Fruit fly (Drosophila melanogaster) whole organism, embryonic: ENCODE measurements around the gene Rpp20.

Experiments
- Atf-2 ChIP-seq: fragments of 200-800 bp; sonication (Bioruptor generic); optimal IDR thresholded peaks from 2 replicates; lab custom pipeline; 2016; ENCODE audit warnings: missing biosample characterization, missing genetic modification characterization
- Bgb ChIP-seq: fragments of 200-800 bp; sonication (Bioruptor generic); IDR thresholded peaks from 2 replicates; pipeline ENCODE4 v1.3.6; 2022; ENCODE audit warnings: missing biosample characterization, missing genetic modification characterization; ENCODE audit not compliant: partially characterized antibody
- C15 ChIP-seq: fragments of 200-800 bp; sonication (Bioruptor generic); IDR thresholded peaks from 3 replicates; pipeline ENCODE4 v1.3.6; 2022; ENCODE audit warnings: missing biosample characterization, missing genetic modification characterization
- CG13287 ChIP-seq: fragments of 200-800 bp; sonication (Bioruptor generic); IDR thresholded peaks from 2 replicates; pipeline ENCODE4 v1.3.6; 2022; ENCODE audit warnings: missing biosample characterization, missing genetic modification characterization; ENCODE audit not compliant: partially characterized antibody
- CG14860 ChIP-seq: fragments of 200-800 bp; sonication (Bioruptor generic); IDR thresholded peaks from 3 replicates; pipeline ENCODE4 v1.3.6; 2022; ENCODE audit warnings: missing biosample characterization, missing genetic modification characterization; ENCODE audit not compliant: partially characterized antibody
- CG15479 ChIP-seq: fragments of 200-800 bp; sonication (Bioruptor generic); optimal IDR thresholded peaks from 3 replicates; lab custom pipeline; 2019; ENCODE audit warnings: missing biosample characterization, mild to moderate bottlenecking, missing genetic modification characterization, moderate library complexity
- CG15601 ChIP-seq: fragments of 200-800 bp; sonication (Bioruptor generic); optimal IDR thresholded peaks from 3 replicates; lab custom pipeline; 2019; ENCODE audit warnings: missing biosample characterization, mild to moderate bottlenecking, missing genetic modification characterization, moderate library complexity
- CG1603 ChIP-seq: fragments of 200-800 bp; sonication (Bioruptor generic); optimal IDR thresholded peaks from 2 replicates; lab custom pipeline; 2019; ENCODE audit warnings: missing biosample characterization, mild to moderate bottlenecking, missing genetic modification characterization, moderate library complexity
- CG1832 ChIP-seq: fragments of 200-800 bp; sonication (Bioruptor generic); optimal IDR thresholded peaks from 2 replicates; lab custom pipeline; 2017; ENCODE audit warnings: missing biosample characterization, mild to moderate bottlenecking, missing genetic modification characterization, inconsistent platforms
- CG2129 ChIP-seq: fragments of 200-800 bp; sonication (Bioruptor generic); IDR thresholded peaks from 2 replicates; pipeline ENCODE4 v1.3.6; 2022; ENCODE audit warnings: missing biosample characterization, missing genetic modification characterization; ENCODE audit not compliant: partially characterized antibody
- CG2678 ChIP-seq: fragments of 200-800 bp; sonication (Bioruptor generic); optimal IDR thresholded peaks from 3 replicates; lab custom pipeline; 2019; ENCODE audit warnings: missing biosample characterization, mild to moderate bottlenecking, missing genetic modification characterization, moderate library complexity
- CG32772 ChIP-seq: fragments of 200-800 bp; sonication (Bioruptor generic); IDR thresholded peaks from 2 replicates; pipeline ENCODE4 v1.3.6; 2022; ENCODE audit warnings: missing biosample characterization, missing genetic modification characterization
- CG34376 ChIP-seq: fragments of 200-800 bp; sonication (Bioruptor generic); optimal IDR thresholded peaks from 2 replicates; lab custom pipeline; 2018; ENCODE audit warnings: missing biosample characterization, mild to moderate bottlenecking, missing genetic modification characterization
- CG8478 ChIP-seq: fragments of >200 bp; optimal IDR thresholded peaks from 2 replicates; lab custom pipeline; 2018
- CG9876 ChIP-seq: fragments of 200-800 bp; sonication (Bioruptor generic); optimal IDR thresholded peaks from 2 replicates; lab custom pipeline; 2016; ENCODE audit warnings: missing biosample characterization, missing genetic modification characterization
- Dip3 ChIP-seq: fragments of 200-800 bp; sonication (Bioruptor generic); optimal IDR thresholded peaks from 3 replicates; lab custom pipeline; 2016; ENCODE audit warnings: missing biosample characterization, missing genetic modification characterization
- Dref ChIP-seq: fragments of 200-800 bp; sonication (Bioruptor generic); IDR thresholded peaks from 2 replicates; pipeline ENCODE4 v1.3.6; 2022; ENCODE audit warnings: missing biosample characterization, missing genetic modification characterization
- Drgx ChIP-seq: fragments of 200-800 bp; sonication (Bioruptor generic); IDR thresholded peaks from 2 replicates; pipeline ENCODE4 v1.3.6; 2022; ENCODE audit warnings: missing biosample characterization, missing genetic modification characterization
- E2f1 ChIP-seq: fragments of 200-800 bp; sonication (Bioruptor generic); IDR thresholded peaks from 2 replicates; pipeline ENCODE4 v1.3.6; 2022; ENCODE audit warnings: missing biosample characterization, missing genetic modification characterization
- Lpt ChIP-seq: fragments of >200 bp; optimal IDR thresholded peaks from 2 replicates; lab custom pipeline; 2018; ENCODE audit warnings: missing biosample characterization, missing genetic modification characterization
- Med ChIP-seq: fragments of 200-800 bp; sonication (Bioruptor generic); peaks from one replicate; lab custom pipeline; 2016; ENCODE audit warnings: missing biosample characterization, missing genetic modification characterization, mild to moderate bottlenecking, inconsistent platforms, moderate library complexity
- Nf-YB ChIP-seq: fragments of 200-800 bp; sonication (Bioruptor generic); optimal IDR thresholded peaks from 3 replicates; lab custom pipeline; 2019; ENCODE audit warnings: missing biosample characterization, mild to moderate bottlenecking, missing genetic modification characterization, moderate library complexity
- Oli ChIP-seq: fragments of 200-800 bp; sonication (Bioruptor generic); optimal IDR thresholded peaks from 2 replicates; lab custom pipeline; 2018; ENCODE audit warnings: missing biosample characterization, mild to moderate bottlenecking, missing genetic modification characterization, moderate library complexity
- Poxn ChIP-seq: fragments of 200-800 bp; sonication (Bioruptor generic); IDR thresholded peaks from 2 replicates; pipeline ENCODE4 v1.3.6; 2022; ENCODE audit warnings: missing biosample characterization, missing genetic modification characterization
- Scr ChIP-seq: fragments of 200-800 bp; sonication (Bioruptor generic); IDR thresholded peaks from 2 replicates; pipeline ENCODE4 v1.3.6; 2022; ENCODE audit warnings: missing biosample characterization, missing genetic modification characterization; ENCODE audit not compliant: partially characterized antibody
- Trl ChIP-seq, 3 experiments: fragments of >200 bp in 2 of 3; fragments of 200-800 bp in 1 of 3; sonication (Bioruptor generic) in 1 of 3; optimal IDR thresholded peaks; 2 replicates in 1 of 3; 3 replicates in 2 of 3; lab custom pipeline; 2016 to 2017; ENCODE audit warnings: missing biosample characterization in 1 of 3, missing genetic modification characterization in 1 of 3
- Usf ChIP-seq: fragments of 200-800 bp; sonication (Bioruptor generic); optimal IDR thresholded peaks from 2 replicates; lab custom pipeline; 2017; ENCODE audit warnings: missing genotype, missing biosample characterization, missing genetic modification characterization
- ash1 ChIP-seq: fragments of 200-800 bp; sonication (Bioruptor generic); optimal IDR thresholded peaks from 2 replicates; lab custom pipeline; 2018; ENCODE audit warnings: missing biosample characterization, mild to moderate bottlenecking, missing genetic modification characterization
- bab2 ChIP-seq: fragments of 200-800 bp; sonication (Bioruptor generic); optimal IDR thresholded peaks from 2 replicates; lab custom pipeline; 2016; ENCODE audit warnings: missing biosample characterization, missing genetic modification characterization
- bbx ChIP-seq: fragments of 200-800 bp; sonication (Bioruptor generic); IDR thresholded peaks from 2 replicates; pipeline ENCODE4 v1.3.6; 2022; ENCODE audit warnings: missing biosample characterization, missing genetic modification characterization; ENCODE audit not compliant: partially characterized antibody
- chinmo ChIP-seq: fragments of 200-800 bp; sonication (Bioruptor generic); IDR thresholded peaks from 4 replicates; pipeline ENCODE4 v1.3.6; 2022; ENCODE audit warnings: missing biosample characterization, missing genetic modification characterization; ENCODE audit not compliant: partially characterized antibody
- cwo ChIP-seq: fragments of 200-800 bp; sonication (Bioruptor generic); optimal IDR thresholded peaks from 3 replicates; lab custom pipeline; 2017; ENCODE audit warnings: missing biosample characterization, missing genetic modification characterization, mild to moderate bottlenecking, moderate library complexity, missing genetic modification reagents
- exex ChIP-seq: fragments of 200-800 bp; sonication (Bioruptor generic); optimal IDR thresholded peaks from 4 replicates; lab custom pipeline; 2018; ENCODE audit warnings: missing biosample characterization, mild to moderate bottlenecking, missing genetic modification characterization, moderate library complexity
- grn ChIP-seq: fragments of 200-800 bp; sonication (Bioruptor generic); optimal IDR thresholded peaks from 3 replicates; lab custom pipeline; 2017; ENCODE audit warnings: missing biosample characterization, missing genetic modification characterization
- kah ChIP-seq: fragments of 200-800 bp; sonication (Bioruptor generic); optimal IDR thresholded peaks from 2 replicates; lab custom pipeline; 2018; ENCODE audit warnings: missing biosample characterization, mild to moderate bottlenecking, missing genetic modification characterization
- mirr ChIP-seq: fragments of 200-800 bp; sonication (Bioruptor generic); optimal IDR thresholded peaks from 3 replicates; lab custom pipeline; 2018; ENCODE audit warnings: missing biosample characterization, mild to moderate bottlenecking, missing genetic modification characterization
- org-1 ChIP-seq: fragments of 200-800 bp; sonication (Bioruptor generic); optimal IDR thresholded peaks from 2 replicates; lab custom pipeline; 2017; ENCODE audit warnings: missing biosample characterization, missing genetic modification characterization
- peb ChIP-seq: fragments of 200-800 bp; sonication (Bioruptor generic); IDR thresholded peaks from 2 replicates; pipeline ENCODE4 v1.3.6; 2022; ENCODE audit warnings: missing biosample characterization, missing genetic modification characterization
- psq ChIP-seq: fragments of 200-800 bp; sonication (Bioruptor generic); optimal IDR thresholded peaks from 2 replicates; lab custom pipeline; 2017; ENCODE audit warnings: missing biosample characterization, missing genetic modification characterization
- salm ChIP-seq: fragments of 200-800 bp; sonication (Bioruptor generic); optimal IDR thresholded peaks from 2 replicates; lab custom pipeline; 2018; ENCODE audit warnings: missing biosample characterization, mild to moderate bottlenecking, missing genetic modification characterization
- sima ChIP-seq: fragments of 200-800 bp; sonication (Bioruptor generic); optimal IDR thresholded peaks from 2 replicates; lab custom pipeline; 2016; ENCODE audit warnings: missing biosample characterization, missing genetic modification characterization
- slp2 ChIP-seq: fragments of 200-800 bp; sonication (Bioruptor generic); optimal IDR thresholded peaks from 2 replicates; lab custom pipeline; 2016; ENCODE audit warnings: missing biosample characterization, missing genetic modification characterization
- stc ChIP-seq: fragments of 200-800 bp; sonication (Bioruptor generic); IDR thresholded peaks from 2 replicates; pipeline ENCODE4 v1.3.6; 2022; ENCODE audit warnings: missing biosample characterization, missing genetic modification characterization
- tll ChIP-seq, 2 experiments: fragments of 200-800 bp in 1 of 2; fragments of >200 bp in 1 of 2; sonication (Bioruptor generic) in 1 of 2; optimal IDR thresholded peaks; 2 replicates each; lab custom pipeline; 2017 to 2019; ENCODE audit warnings: missing biosample characterization in 2 of 2, missing genetic modification characterization in 2 of 2, mild to moderate bottlenecking in 1 of 2, moderate library complexity in 1 of 2
- trh ChIP-seq: fragments of 200-800 bp; sonication (Bioruptor generic); optimal IDR thresholded peaks from 2 replicates; lab custom pipeline; 2016; ENCODE audit warnings: missing biosample characterization, missing genetic modification characterization
- ttk ChIP-seq: fragments of 200-800 bp; sonication (Bioruptor generic); IDR thresholded peaks from 2 replicates; pipeline ENCODE4 v2.1.2; 2022; ENCODE audit warnings: missing biosample characterization, missing genetic modification characterization
- z ChIP-seq: fragments of 200-800 bp; sonication (Bioruptor generic); IDR thresholded peaks from 3 replicates; pipeline ENCODE4 v1.3.6; 2022; ENCODE audit warnings: missing biosample characterization, missing genetic modification characterization

The Rpp20 gene

dm6 chrX:19754152-19754579 is 9.9 kb downstream of the Rpp20 start (continued):
- 0 out of 4 replicates have a peak, but pooled peaks have one; percentile 69 for TF ChIP-seq chinmo (GFP tag; lab: Robert Waterston, UW)
- TF ChIP-seq Scr (GFP tag; lab: Robert Waterston, UW), result 0 out of 2 replicates have a peak, but pooled peaks have one; percentile 16
- TF ChIP-seq salm (tag; lab: Kevin White, UChicago), result no peak
- TF ChIP-seq cwo (GFP tag; lab: Kevin White, UChicago), result peak; percentile 35
- TF ChIP-seq Atf-2, result no peak
- peak; percentile 63 for TF ChIP-seq CG34376
- TF ChIP-seq CG1603, result no peak
- no peak for TF ChIP-seq Dip3
- TF ChIP-seq sima (GFP tag; lab: Kevin White, UChicago), result no peak
- no peak for TF ChIP-seq slp2 (GFP tag; lab: Kevin White, UChicago)
- no peak for TF ChIP-seq Dref (GFP tag; lab: Robert Waterston, UW)
- TF ChIP-seq CG2678 (tag; lab: Kevin White, UChicago), result no peak
- no peak for TF ChIP-seq trh (GFP tag; lab: Kevin White, UChicago)
- no peak for TF ChIP-seq Nf-YB (GFP tag; lab: Kevin White, UChicago)
- TF ChIP-seq CG9876 (GFP tag; lab: Kevin White, UChicago), result no peak
- TF ChIP-seq tll (GFP tag; optimal IDR thresholded peaks at IDR 0.05; lab: Kevin White, UChicago), result peak in 1 of 2 experiments; percentile 25
- TF ChIP-seq Med (GFP tag; lab: Kevin White, UChicago), result peak; percentile 80
- TF ChIP-seq CG32772 (GFP tag; lab: Robert Waterston, UW), result no peak
- TF ChIP-seq bab2 (GFP tag; lab: Kevin White, UChicago), result no peak
- no peak for TF ChIP-seq Usf (GFP tag; lab: Kevin White, UChicago)
- TF ChIP-seq stc (GFP tag; lab: Robert Waterston, UW), result no peak
- no peak for TF ChIP-seq Oli
- peak; percentile 34 to 47 for TF ChIP-seq Trl (optimal IDR thresholded peaks at IDR 0.05; lab: Kevin White, UChicago)
- TF ChIP-seq Trl (GFP tag; optimal IDR thresholded peaks at IDR 0.05; lab: Kevin White, UChicago), result no peak
- no peak for TF ChIP-seq peb
- TF ChIP-seq Poxn (GFP tag; lab: Robert Waterston, UW), result no peak
- no peak for TF ChIP-seq CG15601 (tag; lab: Kevin White, UChicago)
- TF ChIP-seq exex (tag; lab: Kevin White, UChicago), result peak; percentile 40
- no peak for TF ChIP-seq org-1 (GFP tag; lab: Kevin White, UChicago)
- peak; percentile 33; the same call in 1 of the 2 replicates for TF ChIP-seq Bgb (GFP tag; lab: Robert Waterston, UW)
- no peak for TF ChIP-seq ttk (GFP tag; lab: Robert Waterston, UW)
- TF ChIP-seq kah (GFP tag; lab: Kevin White, UChicago), result no peak
- no peak for TF ChIP-seq E2f1
- TF ChIP-seq CG13287, result peak; percentile 20
- TF ChIP-seq grn (GFP tag; lab: Kevin White, UChicago), result peak; percentile 99
- no peak for TF ChIP-seq Lpt
- no peak for TF ChIP-seq CG14860
- no peak for TF ChIP-seq CG2129 (GFP tag; lab: Robert Waterston, UW)
- TF ChIP-seq ash1, result no peak
- TF ChIP-seq mirr (GFP tag; lab: Kevin White, UChicago), result peak; percentile 56
- TF ChIP-seq CG1832, result peak; percentile 58
- peak; percentile 97 for TF ChIP-seq z (GFP tag; lab: Robert Waterston, UW)
- TF ChIP-seq bbx (GFP tag; lab: Robert Waterston, UW), result no peak
- 0 out of 2 replicates have a peak, but pooled peaks have one; percentile 10 for TF ChIP-seq Drgx (GFP tag; lab: Robert Waterston, UW)
- TF ChIP-seq CG8478, result peak; percentile 64
- peak; percentile 21 for TF ChIP-seq CG15479 (GFP tag; lab: Kevin White, UChicago)
- TF ChIP-seq C15 (GFP tag; lab: Robert Waterston, UW), result no peak
- no peak for TF ChIP-seq psq
